Worm (Caenorhabditis elegans) whole organism, late embryonic: ENCODE measurements around the gene sex-1.

Experiments
- ama-1 ChIP-seq: fragments of 150-350 bp; optimal IDR thresholded peaks from 2 replicates; lab custom pipeline; 2014
- ceh-9 ChIP-seq: sonication (generic microtip); optimal IDR thresholded peaks from 2 replicates; lab custom pipeline; 2016; ENCODE audit warnings: mild to moderate bottlenecking, missing genetic modification characterization, inconsistent platforms, missing compliant biosample characterization
- elt-2 ChIP-seq: sonication (generic microtip); optimal IDR thresholded peaks from 2 replicates; lab custom pipeline; 2016; ENCODE audit warnings: missing genetic modification reagents, missing genetic modification characterization, missing compliant biosample characterization
- lin-11 ChIP-seq: fragments of 200-800 bp; sonication (Bioruptor generic); optimal IDR thresholded peaks from 2 replicates; lab custom pipeline; 2018; ENCODE audit warnings: mild to moderate bottlenecking, missing genetic modification characterization, missing compliant biosample characterization
- nhr-11 ChIP-seq: fragments of 150-350 bp; optimal IDR thresholded peaks from 2 replicates; lab custom pipeline; 2014; ENCODE audit warnings: missing biosample characterization, missing genetic modification characterization
- pat-9 ChIP-seq: fragments of 200-800 bp; sonication (Bioruptor generic); optimal IDR thresholded peaks from 2 replicates; lab custom pipeline; 2018; ENCODE audit warnings: mild to moderate bottlenecking, missing genetic modification characterization, moderate library complexity, missing compliant biosample characterization
- syd-9 ChIP-seq: sonication (generic microtip); optimal IDR thresholded peaks from 2 replicates; lab custom pipeline; 2016; ENCODE audit warnings: mild to moderate bottlenecking, missing genetic modification characterization, moderate library complexity, missing compliant biosample characterization
- tbx-2 ChIP-seq: sonication (generic microtip); optimal IDR thresholded peaks from 2 replicates; lab custom pipeline; 2016; ENCODE audit warnings: missing genetic modification characterization, missing compliant biosample characterization
- unc-55 ChIP-seq: sonication (generic microtip); optimal IDR thresholded peaks from 2 replicates; lab custom pipeline; 2017; ENCODE audit warnings: missing biosample characterization, missing genetic modification reagents, missing genetic modification characterization

ce11 chrX:10160097-10160677 lies 45.0 kb downstream of the sex-1 start, which contains the start of gene F09B9.4:
- TF ChIP-seq ama-1 (lab: Kevin White, UChicago) (no peak), nhr-11 (tag; lab: Kevin White, UChicago) (no peak), syd-9 (tag; lab: Kevin White, UChicago) (no peak), unc-55 (no peak), ceh-9 (tag; lab: Kevin White, UChicago) (no peak), lin-11 (tag; lab: Kevin White, UChicago) (no peak), elt-2 (tag; lab: Kevin White, UChicago) (no peak), pat-9 (tag; lab: Kevin White, UChicago) (no peak), tbx-2 (tag; lab: Kevin White, UChicago) (no peak)
